Worm (Caenorhabditis elegans) whole organism, L2 larva: ENCODE data around the gene F32H5.1.

Experiments
- C34F6.9 ChIP-seq: fragments of 150-350 bp; optimal IDR thresholded peaks from 2 replicates; lab custom pipeline; 2014; ENCODE audit warnings: missing biosample characterization, missing genetic modification characterization
- R02D3.7 ChIP-seq: fragments of 150-350 bp; optimal IDR thresholded peaks from 2 replicates; lab custom pipeline; 2014; ENCODE audit warnings: missing biosample characterization, missing genetic modification characterization
- Y55F3AM.14 ChIP-seq: fragments of 200-800 bp; sonication (Bioruptor generic); optimal IDR thresholded peaks from 2 replicates; lab custom pipeline; 2018; ENCODE audit warnings: mild to moderate bottlenecking, missing genetic modification characterization, missing compliant biosample characterization
- ama-1 ChIP-seq: fragments of 150-350 bp; optimal IDR thresholded peaks from 2 replicates; lab custom pipeline; 2018; ENCODE audit warnings: inconsistent platforms
- blmp-1 ChIP-seq: sonication (generic microtip); optimal IDR thresholded peaks from 2 replicates; lab custom pipeline; 2017; ENCODE audit warnings: missing genetic modification characterization, mild to moderate bottlenecking, missing compliant biosample characterization, antibody characterized with exemption, moderate library complexity; ENCODE audit not compliant: insufficient read depth
- ceh-16 ChIP-seq: fragments of 150-350 bp; optimal IDR thresholded peaks from 2 replicates; lab custom pipeline; 2014; ENCODE audit warnings: missing biosample characterization, missing genetic modification characterization
- ceh-82 ChIP-seq: fragments of 150-350 bp; optimal IDR thresholded peaks from 2 replicates; lab custom pipeline; 2014; ENCODE audit warnings: missing biosample characterization, missing genetic modification characterization
- crh-2 ChIP-seq: sonication (generic microtip); optimal IDR thresholded peaks from 2 replicates; lab custom pipeline; 2017; ENCODE audit warnings: missing biosample characterization, missing genetic modification characterization
- egl-27 ChIP-seq: sonication (generic microtip); optimal IDR thresholded peaks from 3 replicates; lab custom pipeline; 2017; ENCODE audit warnings: missing biosample characterization, missing genetic modification reagents, missing genetic modification characterization
- elt-1 ChIP-seq: fragments of 150-350 bp; optimal IDR thresholded peaks from 2 replicates; lab custom pipeline; 2014; ENCODE audit warnings: missing biosample characterization, missing genetic modification characterization
- fos-1 ChIP-seq: fragments of 150-350 bp; optimal IDR thresholded peaks from 2 replicates; lab custom pipeline; 2014; ENCODE audit warnings: missing biosample characterization, missing genetic modification characterization
- gmeb-1 ChIP-seq: fragments of 150-350 bp; optimal IDR thresholded peaks from 2 replicates; lab custom pipeline; 2014; ENCODE audit warnings: missing biosample characterization, missing genetic modification characterization
- mab-5 ChIP-seq: fragments of 150-350 bp; optimal IDR thresholded peaks from 2 replicates; lab custom pipeline; 2014; ENCODE audit warnings: missing biosample characterization, missing genetic modification characterization
- mbf-1 ChIP-seq: sonication (generic microtip); optimal IDR thresholded peaks from 2 replicates; lab custom pipeline; 2017; ENCODE audit warnings: missing biosample characterization, missing genetic modification characterization
- nhr-11 ChIP-seq: fragments of 150-350 bp; optimal IDR thresholded peaks from 2 replicates; lab custom pipeline; 2014; ENCODE audit warnings: missing biosample characterization, missing genetic modification characterization
- nhr-129 ChIP-seq: fragments of 150-350 bp; optimal IDR thresholded peaks from 2 replicates; lab custom pipeline; 2014; ENCODE audit warnings: missing biosample characterization, missing genetic modification characterization
- nhr-21 ChIP-seq: fragments of 150-350 bp; optimal IDR thresholded peaks from 2 replicates; lab custom pipeline; 2014; ENCODE audit warnings: missing biosample characterization, missing genetic modification characterization
- nhr-23 ChIP-seq: fragments of 150-350 bp; optimal IDR thresholded peaks from 2 replicates; lab custom pipeline; 2014; ENCODE audit warnings: missing biosample characterization, missing genetic modification reagents, missing genetic modification characterization
- nhr-237 ChIP-seq: fragments of 150-350 bp; optimal IDR thresholded peaks from 2 replicates; lab custom pipeline; 2014; ENCODE audit warnings: missing biosample characterization, missing genetic modification characterization
- nhr-25 ChIP-seq: fragments of 150-350 bp; sonication (generic microtip); optimal IDR thresholded peaks from 3 replicates; lab custom pipeline; 2014; ENCODE audit warnings: missing biosample characterization, missing genetic modification characterization
- nhr-77 ChIP-seq: fragments of 150-350 bp; optimal IDR thresholded peaks from 2 replicates; lab custom pipeline; 2014; ENCODE audit warnings: missing biosample characterization, missing genetic modification characterization
- peb-1 ChIP-seq: fragments of 150-350 bp; optimal IDR thresholded peaks from 2 replicates; lab custom pipeline; 2014; ENCODE audit warnings: missing biosample characterization, missing genetic modification characterization
- sem-4 ChIP-seq: fragments of 150-350 bp; optimal IDR thresholded peaks from 2 replicates; lab custom pipeline; 2014; ENCODE audit warnings: missing biosample characterization, missing genetic modification reagents, missing genetic modification characterization
- sma-3 ChIP-seq: sonication (generic microtip); optimal IDR thresholded peaks from 2 replicates; lab custom pipeline; 2016; ENCODE audit warnings: missing genetic modification reagents, missing genetic modification characterization, missing compliant biosample characterization
- sma-9 ChIP-seq, 2 experiments: fragments of 150-350 bp in 1 of 2; sonication (generic microtip) in 1 of 2; optimal IDR thresholded peaks; 2 replicates each; lab custom pipeline; 2014 to 2016; ENCODE audit warnings: missing genetic modification characterization in 2 of 2, mild to moderate bottlenecking in 1 of 2, missing biosample characterization in 1 of 2, missing compliant biosample characterization in 1 of 2, missing genetic modification reagents in 1 of 2, moderate library complexity in 1 of 2
- zag-1 ChIP-seq: fragments of 150-350 bp; optimal IDR thresholded peaks from 2 replicates; lab custom pipeline; 2014; ENCODE audit warnings: missing biosample characterization, missing genetic modification characterization
- ztf-1 ChIP-seq: fragments of 200-800 bp; sonication (Bioruptor generic); conservative IDR thresholded peaks from 2 replicates; pipeline ENCODE4 v1.3.6; 2022; ENCODE audit warnings: missing genetic modification characterization, missing compliant biosample characterization
- ztf-11 ChIP-seq: sonication (generic microtip); optimal IDR thresholded peaks from 2 replicates; lab custom pipeline; 2017; ENCODE audit warnings: missing biosample characterization, missing genetic modification characterization

Gene F32H5.1

ce11 chrV:13334447-13334846 lies 23.4 kb downstream of the F32H5.1 start:
- TF ChIP-seq sma-9 (GFP tag; optimal IDR thresholded peaks at IDR 0.05; lab: Kevin White, UChicago), result peak; percentile 68
- TF ChIP-seq sma-9 (tag; optimal IDR thresholded peaks at IDR 0.05; lab: Kevin White, UChicago), result no peak
- no peak for TF ChIP-seq ceh-16 (tag; lab: Kevin White, UChicago)

DNA sequence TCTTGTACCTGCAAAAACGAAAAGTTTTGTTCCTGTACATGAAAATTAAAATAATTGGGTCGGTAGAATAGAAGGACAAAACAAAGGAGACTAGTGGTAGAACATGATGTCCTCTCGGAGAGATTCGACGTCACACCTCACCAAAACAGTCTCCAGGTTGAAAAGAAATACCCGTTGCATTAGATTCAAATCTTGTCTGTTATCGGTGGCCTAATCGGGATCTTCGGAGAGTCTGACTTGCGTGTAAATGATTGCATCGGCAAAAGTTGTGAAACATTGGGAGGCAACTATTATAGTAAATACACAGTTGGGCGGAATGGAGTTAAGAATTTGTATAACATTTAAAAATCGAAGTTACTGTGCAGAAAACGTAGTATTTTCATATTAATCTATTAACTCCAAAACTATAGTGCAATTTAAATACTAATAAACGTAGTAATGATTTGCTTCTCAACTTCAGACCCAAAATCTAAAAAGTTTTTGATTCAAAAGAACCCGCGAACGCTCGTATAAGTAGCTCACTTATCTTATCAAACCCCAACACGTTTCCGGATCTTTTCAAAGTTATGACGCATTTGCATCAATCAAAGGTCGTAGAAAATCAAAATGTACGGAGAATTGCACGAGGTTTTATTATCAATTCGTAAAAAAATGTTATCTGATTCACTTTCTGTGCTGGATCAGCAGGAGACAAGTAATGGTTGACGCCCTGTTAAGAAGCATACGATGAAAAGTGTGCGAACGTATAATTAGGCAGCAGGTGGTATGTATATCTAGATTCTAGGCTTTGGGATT lies 24.3 kb downstream of the F32H5.1 start, which contains the start of gene nhr-168:
TSS of gene nhr-168 (minus strand) at position 486 of the 795 bp plus-strand sequence.
- TF ChIP-seq sma-9 (GFP tag; optimal IDR thresholded peaks at IDR 0.05; lab: Kevin White, UChicago) (peak; percentile 80), sma-9 (tag; optimal IDR thresholded peaks at IDR 0.05; lab: Kevin White, UChicago) (no peak), nhr-23 (tag; lab: Kevin White, UChicago) (peak; percentile 80), nhr-77 (tag; lab: Kevin White, UChicago) (no peak), sma-3 (GFP tag; lab: Kevin White, UChicago) (no peak), ceh-16 (tag; lab: Kevin White, UChicago) (peak; percentile 66), fos-1 (peak; percentile 65), crh-2 (no peak), nhr-129 (tag; lab: Kevin White, UChicago) (no peak), zag-1 (no peak), nhr-21 (tag; lab: Kevin White, UChicago) (no peak), elt-1 (peak; percentile 92)

DNA sequence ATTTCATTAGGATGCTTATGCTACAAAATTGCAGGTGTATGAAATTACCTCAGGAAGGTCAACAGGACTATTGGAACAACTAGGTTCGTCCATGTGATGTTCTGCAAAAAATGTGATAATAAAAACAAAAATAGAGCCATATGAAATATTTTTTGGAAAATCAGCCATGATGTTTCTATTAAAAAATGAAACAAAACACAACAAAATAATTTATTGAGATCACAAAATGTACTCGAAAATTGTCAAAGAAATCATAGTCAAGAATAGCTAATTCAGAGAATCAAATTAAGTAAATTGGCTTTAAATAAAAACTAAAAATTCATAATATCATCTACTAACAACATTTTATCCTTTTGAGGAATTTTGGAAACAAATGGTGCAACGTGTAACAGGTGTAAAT lies 26.9 kb downstream of the F32H5.1 start, which contains the start of gene nhr-129:
TSS of gene nhr-129 (minus strand) at position 101 of the 400 bp plus-strand sequence.
- TF ChIP-seq elt-1 (no peak), blmp-1 (tag; lab: Kevin White, UChicago) (no peak), mbf-1 (tag; lab: Kevin White, UChicago) (no peak), nhr-25 (tag; lab: Kevin White, UChicago) (no peak), ama-1 (lab: Kevin White, UChicago) (no peak), gmeb-1 (no peak), sem-4 (tag; lab: Kevin White, UChicago) (no peak), ceh-16 (tag; lab: Kevin White, UChicago) (no peak), egl-27 (tag; lab: Kevin White, UChicago) (no peak), peb-1 (tag; lab: Kevin White, UChicago) (no peak)

DNA sequence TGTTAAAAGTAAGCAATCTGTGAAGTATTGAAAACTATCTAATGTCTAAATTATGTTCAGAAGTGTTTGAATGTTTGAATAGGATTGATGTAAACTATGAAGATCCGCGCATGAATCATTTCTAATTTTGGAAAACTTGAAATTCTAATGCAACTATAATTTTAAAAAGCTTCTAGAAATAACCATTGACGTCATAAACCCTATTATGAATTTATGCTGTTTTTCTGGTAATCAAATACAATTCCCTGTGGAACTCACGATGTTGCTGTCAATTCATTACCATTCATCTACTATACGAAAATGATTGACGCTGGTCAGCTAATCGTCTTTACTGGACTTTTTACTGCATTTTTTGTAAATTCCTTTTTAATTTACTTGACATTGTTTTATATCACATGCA lies 30.4 kb downstream of the F32H5.1 start, which contains the start of gene str-37:
TSS of gene str-37 (plus strand) at position 301 of the 400 bp plus-strand sequence.
- TF ChIP-seq sma-9 (GFP tag; optimal IDR thresholded peaks at IDR 0.05; lab: Kevin White, UChicago) (no peak), sma-9 (tag; optimal IDR thresholded peaks at IDR 0.05; lab: Kevin White, UChicago) (no peak), mab-5 (tag; lab: Kevin White, UChicago) (no peak), ztf-11 (tag; lab: Kevin White, UChicago) (no peak), nhr-11 (tag; lab: Kevin White, UChicago) (no peak), elt-1 (no peak), nhr-77 (tag; lab: Kevin White, UChicago) (no peak), nhr-21 (tag; lab: Kevin White, UChicago) (no peak), peb-1 (tag; lab: Kevin White, UChicago) (no peak), ztf-1 (no peak), nhr-237 (tag; lab: Kevin White, UChicago) (no peak), Y55F3AM.14 (GFP tag; lab: Kevin White, UChicago) (no peak), fos-1 (no peak), ceh-82 (tag; lab: Kevin White, UChicago) (no peak), egl-27 (tag; lab: Kevin White, UChicago) (no peak), mbf-1 (tag; lab: Kevin White, UChicago) (no peak)

DNA sequence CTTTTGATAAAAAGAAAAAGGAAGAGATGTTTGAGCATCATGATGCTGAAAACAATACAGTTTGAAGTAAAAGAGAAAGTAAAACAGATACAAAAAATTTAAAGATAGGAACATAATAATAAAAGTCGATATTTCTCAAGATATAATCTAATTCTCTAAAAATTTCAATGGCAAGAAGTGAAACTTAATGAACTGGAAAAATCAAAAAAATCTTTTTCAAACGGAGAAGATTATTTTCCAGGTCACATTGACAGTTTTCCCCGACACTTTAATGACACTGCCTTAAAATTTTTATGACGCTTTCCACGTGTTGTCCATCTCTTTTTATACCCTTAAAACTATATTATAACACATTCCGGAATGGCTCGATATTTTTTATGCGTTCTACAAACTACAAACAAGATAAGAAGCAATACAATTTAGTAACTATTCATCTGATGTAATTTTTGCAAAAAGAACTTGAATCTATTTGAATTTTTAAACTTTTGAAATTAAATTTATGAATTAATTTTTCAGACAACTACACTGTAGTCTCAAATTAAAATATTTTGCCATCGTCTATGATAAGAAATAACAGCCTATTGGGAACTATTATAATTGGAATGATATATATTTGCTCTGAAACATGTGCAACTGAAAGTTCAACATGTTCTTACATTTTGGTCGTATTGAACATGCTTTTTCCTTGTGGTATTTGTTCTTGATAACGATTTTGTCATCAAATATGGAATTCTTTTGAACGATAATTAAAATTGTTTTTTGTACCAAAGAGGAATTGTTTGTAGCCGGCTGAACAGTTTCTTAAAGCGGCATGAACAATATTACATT lies 32.7 kb downstream of the F32H5.1 start, which contains the start of gene C50B6.7:
TSS of gene C50B6.7 (minus strand) at position 51 of the 828 bp plus-strand sequence.
- TF ChIP-seq sma-9 (GFP tag; optimal IDR thresholded peaks at IDR 0.05; lab: Kevin White, UChicago), result peak; percentile 1
- TF ChIP-seq sma-9 (tag; optimal IDR thresholded peaks at IDR 0.05; lab: Kevin White, UChicago), result no peak
- no peak for TF ChIP-seq R02D3.7
- no peak for TF ChIP-seq C34F6.9 (tag; lab: Kevin White, UChicago)
- TF ChIP-seq fos-1, result peak; percentile 36
- no peak for TF ChIP-seq ama-1 (lab: Kevin White, UChicago)
